Fruit fly (Drosophila melanogaster) Kc167 (cell line): ENCODE data around the gene Hpd.

Experiments used
- Sin3A ChIP-seq: fragments of >200 bp; optimal IDR thresholded peaks from 2 replicates; lab custom pipeline; 2018; ENCODE audit warnings: missing external identifiers
- insv ChIP-seq: fragments of >200 bp; optimal IDR thresholded peaks from 3 replicates; lab custom pipeline; 2018; ENCODE audit warnings: missing external identifiers
- ttk ChIP-seq: sonication (Bioruptor generic); optimal IDR thresholded peaks from 2 replicates; lab custom pipeline; 2017; ENCODE audit warnings: missing external identifiers

DNA sequence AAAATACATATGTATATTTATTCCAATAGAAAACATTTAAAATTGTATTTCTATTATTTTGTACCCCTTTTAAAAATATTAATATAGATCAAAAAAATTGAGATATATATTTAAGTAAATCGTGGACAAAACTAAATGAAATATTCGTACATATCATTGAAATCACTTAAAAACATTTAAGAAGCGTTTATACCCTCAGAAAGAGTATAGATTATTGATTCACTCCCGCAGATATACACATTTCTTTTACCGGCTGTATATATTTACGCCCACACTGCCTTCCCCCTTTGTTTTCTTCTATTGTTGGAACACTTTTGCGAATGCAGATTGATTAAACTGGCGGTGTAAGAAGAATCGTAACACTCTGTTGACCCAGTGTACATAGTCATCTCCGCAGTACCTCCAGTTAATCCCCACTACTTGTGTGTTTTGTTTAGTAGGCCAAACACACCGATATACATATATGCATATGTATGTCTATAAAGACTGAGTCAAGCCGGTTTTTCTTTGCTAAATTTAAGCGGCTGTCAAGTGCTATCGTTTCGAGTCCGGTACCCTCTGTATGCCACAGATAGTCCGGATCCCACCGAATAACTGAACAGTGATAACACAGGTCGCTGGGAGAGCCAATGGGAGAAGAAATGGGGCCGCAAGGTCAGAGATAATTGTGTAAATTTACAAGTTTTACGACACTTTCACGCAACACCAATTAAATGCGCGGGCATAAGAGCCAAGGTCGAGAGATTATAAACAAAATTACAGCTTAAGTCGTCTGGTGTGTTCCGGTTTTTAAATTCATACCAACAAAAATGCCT, 32.0 kb upstream of the Hpd start:
- TF ChIP-seq Sin3A (lab: Kevin White, UChicago) (no peak), insv (lab: Kevin White, UChicago) (no peak), ttk (lab: Kevin White, UChicago) (no peak)
